Worm (Caenorhabditis elegans) whole organism, young adult: ENCODE measurements around the gene C05D12.5.

ENCODE experiments used
- cebp-1 ChIP-seq, 2 experiments: fragments of 200-800 bp in 1 of 2; sonication (Bioruptor generic) in 1 of 2; sonication (generic microtip) in 1 of 2; IDR thresholded peaks in 1 of 2; optimal IDR thresholded peaks in 1 of 2; 2 replicates each; pipeline versions ENCODE4 v1.3.6 to Lab custom; 2017 to 2022; ENCODE audit warnings: missing compliant biosample characterization in 2 of 2, missing genetic modification characterization in 2 of 2, mild to moderate bottlenecking in 1 of 2, missing genetic modification reagents in 1 of 2, moderate library complexity in 1 of 2
- dpl-1 ChIP-seq: fragments of 150-350 bp; optimal IDR thresholded peaks from 2 replicates; lab custom pipeline; 2014; ENCODE audit warnings: missing biosample characterization, missing genetic modification reagents, missing genetic modification characterization
- lsl-1 ChIP-seq: fragments of 200-800 bp; sonication (Bioruptor generic); optimal IDR thresholded peaks from 2 replicates; lab custom pipeline; 2018; ENCODE audit warnings: mild to moderate bottlenecking, missing genetic modification characterization, moderate library complexity, missing compliant biosample characterization
- snpc-4 ChIP-seq, 5 experiments: fragments of 150-350 bp in 1 of 5; sonication (generic microtip) in 4 of 5; optimal IDR thresholded peaks; 2 replicates each; lab custom pipeline; 2014 to 2018; ENCODE audit warnings: missing genetic modification characterization in 5 of 5, missing biosample characterization in 3 of 5, antibody characterized with exemption in 2 of 5, mild to moderate bottlenecking in 2 of 5, missing compliant biosample characterization in 2 of 5, missing genotype in 2 of 5, moderate library complexity in 2 of 5, missing genetic modification reagents in 1 of 5
- somi-1 ChIP-seq: fragments of 200-800 bp; sonication (Bioruptor generic); optimal IDR thresholded peaks from 2 replicates; lab custom pipeline; 2018; ENCODE audit warnings: mild to moderate bottlenecking, missing genetic modification characterization, missing compliant biosample characterization

DNA sequence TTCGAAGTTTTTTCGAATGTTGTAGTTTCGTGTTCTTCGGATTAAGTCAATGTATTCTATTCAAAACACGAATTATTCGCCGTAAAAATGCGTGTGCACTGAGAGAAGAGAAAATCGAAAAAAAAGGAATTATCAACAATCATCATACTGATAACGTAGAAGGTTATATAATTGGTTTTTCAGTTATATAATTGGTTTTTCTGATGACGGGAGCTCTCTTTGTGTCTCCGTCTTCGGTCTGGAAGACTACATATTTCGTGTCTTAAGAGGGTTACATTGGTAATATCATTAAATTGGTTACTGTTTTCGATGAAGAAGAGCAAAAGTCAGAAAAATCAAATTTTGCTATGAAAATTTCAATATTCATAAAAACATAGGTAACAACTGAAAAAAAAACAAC lies 25.8 kb downstream of the C05D12.5 start:
- TF ChIP-seq snpc-4 (GFP tag; optimal IDR thresholded peaks at IDR 0.05; lab: Kevin White, UChicago) (no peak), snpc-4 (tag; optimal IDR thresholded peaks at IDR 0.05; lab: Kevin White, UChicago) (no peak), somi-1 (GFP tag; lab: Kevin White, UChicago) (no peak), cebp-1 (GFP tag; IDR thresholded peaks at IDR 0.05; lab: Robert Waterston, UW) (no peak), cebp-1 (tag; optimal IDR thresholded peaks at IDR 0.05; lab: Kevin White, UChicago) (no peak), dpl-1 (no peak), lsl-1 (GFP tag; lab: Kevin White, UChicago) (no peak)
